Fruit fly (Drosophila melanogaster): Measurements from ENCODE around the gene CG34133.

Gene CG34133

dm6 chr3R:29891183-29891582 lies 22.0 kb downstream of the CG34133 start (continued):
- peak; percentile 2 for TF ChIP-seq CHES-1-like (GFP tag; optimal IDR thresholded peaks at IDR 0.05)
- no peak for TF ChIP-seq CG9876 (GFP tag; optimal IDR thresholded peaks at IDR 0.05)
- TF ChIP-seq CG34376 (GFP tag; optimal IDR thresholded peaks at IDR 0.05): no peak
- peak; percentile 42 for TF ChIP-seq odd (GFP tag; optimal IDR thresholded peaks at IDR 0.05)
- peak; percentile 6 for TF ChIP-seq CG10543 (GFP tag; optimal IDR thresholded peaks at IDR 0.05)
- TF ChIP-seq CG10959 (GFP tag; IDR thresholded peaks at IDR 0.05): no peak
- TF ChIP-seq nau (GFP tag; optimal IDR thresholded peaks at IDR 0.05): peak; percentile 26
- no peak for TF ChIP-seq hbn (GFP tag; IDR thresholded peaks at IDR 0.05; ENCODE audit: partially characterized antibody)
- no peak for TF ChIP-seq CG43689 (GFP tag; IDR thresholded peaks at IDR 0.05)
- no peak for TF ChIP-seq exex (tag; optimal IDR thresholded peaks at IDR 0.05)
- no peak for TF ChIP-seq az2 (GFP tag; optimal IDR thresholded peaks at IDR 0.05)
- TF ChIP-seq Side (GFP tag; optimal IDR thresholded peaks at IDR 0.05): peak; percentile 25
- peak in 1 of 2 experiments; percentile 3 for TF ChIP-seq tll (GFP tag; optimal IDR thresholded peaks at IDR 0.05)
- TF ChIP-seq zf30C (GFP tag; optimal IDR thresholded peaks at IDR 0.05): no peak
- TF ChIP-seq usp (GFP tag; optimal IDR thresholded peaks at IDR 0.05): no peak
- peak; percentile 32 for TF ChIP-seq her (GFP tag; optimal IDR thresholded peaks at IDR 0.05)
- no peak for TF ChIP-seq CG14710 (tag; optimal IDR thresholded peaks at IDR 0.05)
- TF ChIP-seq CG9932 (GFP tag; IDR thresholded peaks at IDR 0.05): no peak; the same call in 1 of the 2 replicates
- no peak for TF ChIP-seq pho (GFP tag; optimal IDR thresholded peaks at IDR 0.05)
- no peak for TF ChIP-seq fu2 (GFP tag; optimal IDR thresholded peaks at IDR 0.05)
- no peak for TF ChIP-seq CG10979 (tag; optimal IDR thresholded peaks at IDR 0.05)
- no peak for TF ChIP-seq CG12219 (GFP tag; optimal IDR thresholded peaks at IDR 0.05)
- no peak for TF ChIP-seq CG7963 (GFP tag; IDR thresholded peaks at IDR 0.05; ENCODE audit: partially characterized antibody)
- no peak for TF ChIP-seq Dfd (GFP tag; optimal IDR thresholded peaks at IDR 0.05)
- TF ChIP-seq CG3163 (GFP tag; optimal IDR thresholded peaks at IDR 0.05): no peak
- no peak for TF ChIP-seq Aef1 (GFP tag; IDR thresholded peaks at IDR 0.05)
- TF ChIP-seq Fer1 (GFP tag; optimal IDR thresholded peaks at IDR 0.05): peak; percentile 53
- no peak for TF ChIP-seq Chrac-16 (GFP tag; optimal IDR thresholded peaks at IDR 0.05)
- no peak for TF ChIP-seq Optix (GFP tag; IDR thresholded peaks at IDR 0.05)
- no peak for TF ChIP-seq aop (GFP tag; IDR thresholded peaks at IDR 0.05)
- no peak for TF ChIP-seq Hr39 (optimal IDR thresholded peaks at IDR 0.05)
- no peak for TF ChIP-seq CG15011 (GFP tag; optimal IDR thresholded peaks at IDR 0.05)
- TF ChIP-seq CG10147 (GFP tag; optimal IDR thresholded peaks at IDR 0.05): no peak
- TF ChIP-seq shn (GFP tag; optimal IDR thresholded peaks at IDR 0.05): peak; percentile 2
- TF ChIP-seq CG33557 (GFP tag; optimal IDR thresholded peaks at IDR 0.05): no peak
- TF ChIP-seq CG17385 (GFP tag; optimal IDR thresholded peaks at IDR 0.05): peak; percentile 16
- 0 out of 2 replicates have a peak, but pooled peaks have one; percentile 14 for TF ChIP-seq Xrp1 (GFP tag; IDR thresholded peaks at IDR 0.05)
- no peak for TF ChIP-seq CTCF (GFP tag; optimal IDR thresholded peaks at IDR 0.05)
- no peak for TF ChIP-seq tna (GFP tag; IDR thresholded peaks at IDR 0.05; ENCODE audit: partially characterized antibody)
- no peak for TF ChIP-seq ERR (GFP tag; optimal IDR thresholded peaks at IDR 0.05)
- TF ChIP-seq Hr78 (GFP tag; optimal IDR thresholded peaks at IDR 0.05): no peak
- peak; percentile 12 for TF ChIP-seq CG17359 (tag; optimal IDR thresholded peaks at IDR 0.05)
- TF ChIP-seq Sin3A (optimal IDR thresholded peaks at IDR 0.05): no peak
- TF ChIP-seq fd3F (GFP tag; optimal IDR thresholded peaks at IDR 0.05): peak; percentile 15
- peak; percentile 8; the same call in 1 of the 3 replicates for TF ChIP-seq dysf (GFP tag; IDR thresholded peaks at IDR 0.05)
- TF ChIP-seq lov (optimal IDR thresholded peaks at IDR 0.05): no peak
- no peak for TF ChIP-seq lov (GFP tag; IDR thresholded peaks at IDR 0.05)
- peak; percentile 48 for TF ChIP-seq Fer3 (tag; optimal IDR thresholded peaks at IDR 0.05)
- peak; percentile 39 for TF ChIP-seq wek (GFP tag; optimal IDR thresholded peaks at IDR 0.05)
- no peak for TF ChIP-seq BtbVII (GFP tag; optimal IDR thresholded peaks at IDR 0.05)
- TF ChIP-seq Camta (GFP tag; optimal IDR thresholded peaks at IDR 0.05): no peak
- TF ChIP-seq CG8388 (GFP tag; optimal IDR thresholded peaks at IDR 0.05): no peak
